Worm (Caenorhabditis elegans): ENCODE data around the gene C23G10.5.
A peak's percentile ranks its signal among the peaks of the same experiment; 100 is the strongest.

The C23G10.5 gene

DNA sequence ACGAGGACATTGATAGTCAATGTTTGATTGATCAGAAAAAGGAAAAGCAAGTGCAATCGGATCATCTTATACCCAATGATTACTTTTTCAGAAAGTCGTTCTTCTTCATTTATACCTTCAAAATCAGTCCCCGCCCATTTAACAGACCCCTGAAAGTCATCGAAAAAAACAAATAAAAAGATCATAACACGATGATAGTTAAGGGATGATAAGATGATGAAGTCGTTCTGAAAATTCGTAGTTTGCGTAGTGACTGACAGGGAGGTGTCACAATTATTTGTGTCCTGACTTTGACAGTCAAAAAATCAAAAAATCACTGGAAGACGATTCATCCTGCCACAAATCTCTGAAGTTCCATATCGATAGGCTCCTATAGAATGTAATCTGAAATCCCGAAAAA is 3.6 kb downstream of the C23G10.5 start, which contains the start of gene ugt-66:
TSS of gene ugt-66 (minus strand) at position 101 of the 400 bp plus-strand sequence.
- TF ChIP-seq nhr-23 (tag; optimal IDR thresholded peaks at IDR 0.05) (no peak), elt-2 (tag; optimal IDR thresholded peaks at IDR 0.05) (no peak), lin-15B (tag; optimal IDR thresholded peaks at IDR 0.05) (no peak), tbx-2 (tag; optimal IDR thresholded peaks at IDR 0.05) (no peak), elt-3 (tag; optimal IDR thresholded peaks at IDR 0.05) (no peak), ama-1 (optimal IDR thresholded peaks at IDR 0.05) (no peak), nhr-11 (tag; optimal IDR thresholded peaks at IDR 0.05) (no peak), pha-4 (tag; optimal IDR thresholded peaks at IDR 0.05) (no peak), unc-39 (tag; optimal IDR thresholded peaks at IDR 0.05) (no peak), ztf-11 (tag; optimal IDR thresholded peaks at IDR 0.05) (no peak), ceh-28 (tag; optimal IDR thresholded peaks at IDR 0.05) (no peak), fkh-2 (tag; optimal IDR thresholded peaks at IDR 0.05) (no peak), egl-27 (tag; optimal IDR thresholded peaks at IDR 0.05) (no peak), nhr-28 (tag; optimal IDR thresholded peaks at IDR 0.05) (no peak), egl-5 (tag; optimal IDR thresholded peaks at IDR 0.05) (no peak)

DNA sequence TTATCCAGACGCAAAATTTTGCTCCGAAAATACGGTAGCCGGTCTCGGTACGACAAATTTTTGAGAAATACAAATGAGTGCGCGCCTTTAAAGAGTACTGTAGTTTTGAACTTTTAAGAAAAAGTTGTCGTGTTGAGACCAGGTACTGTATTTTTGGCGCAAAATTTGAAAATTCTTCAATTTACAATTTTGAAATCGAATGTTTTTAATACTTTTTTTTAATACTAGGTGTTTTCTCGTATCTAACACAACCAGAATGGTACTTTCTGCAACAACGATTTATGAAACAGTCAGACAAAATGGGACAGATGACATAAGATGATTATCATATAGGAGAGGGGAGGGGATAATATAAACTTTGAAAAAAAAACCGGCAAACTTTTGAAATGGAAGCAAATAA is 4.8 kb downstream of the C23G10.5 start:
- TF ChIP-seq nhr-23 (tag; optimal IDR thresholded peaks at IDR 0.05) (no peak), nhr-237 (tag; optimal IDR thresholded peaks at IDR 0.05) (no peak), nhr-28 (tag; optimal IDR thresholded peaks at IDR 0.05) (no peak), lsy-12 (tag; optimal IDR thresholded peaks at IDR 0.05) (no peak), ceh-9 (tag; optimal IDR thresholded peaks at IDR 0.05) (no peak), mdl-1 (tag; optimal IDR thresholded peaks at IDR 0.05) (no peak), mml-1 (tag; optimal IDR thresholded peaks at IDR 0.05) (no peak), eor-1 (tag; optimal IDR thresholded peaks at IDR 0.05) (no peak), fos-1 (tag; optimal IDR thresholded peaks at IDR 0.05) (no peak), sea-2 (GFP tag; optimal IDR thresholded peaks at IDR 0.05) (no peak), nhr-25 (tag; optimal IDR thresholded peaks at IDR 0.05) (no peak), nhr-76 (tag; optimal IDR thresholded peaks at IDR 0.05) (no peak), ztf-11 (tag; optimal IDR thresholded peaks at IDR 0.05) (no peak), ceh-16 (tag; optimal IDR thresholded peaks at IDR 0.05) (no peak)

DNA sequence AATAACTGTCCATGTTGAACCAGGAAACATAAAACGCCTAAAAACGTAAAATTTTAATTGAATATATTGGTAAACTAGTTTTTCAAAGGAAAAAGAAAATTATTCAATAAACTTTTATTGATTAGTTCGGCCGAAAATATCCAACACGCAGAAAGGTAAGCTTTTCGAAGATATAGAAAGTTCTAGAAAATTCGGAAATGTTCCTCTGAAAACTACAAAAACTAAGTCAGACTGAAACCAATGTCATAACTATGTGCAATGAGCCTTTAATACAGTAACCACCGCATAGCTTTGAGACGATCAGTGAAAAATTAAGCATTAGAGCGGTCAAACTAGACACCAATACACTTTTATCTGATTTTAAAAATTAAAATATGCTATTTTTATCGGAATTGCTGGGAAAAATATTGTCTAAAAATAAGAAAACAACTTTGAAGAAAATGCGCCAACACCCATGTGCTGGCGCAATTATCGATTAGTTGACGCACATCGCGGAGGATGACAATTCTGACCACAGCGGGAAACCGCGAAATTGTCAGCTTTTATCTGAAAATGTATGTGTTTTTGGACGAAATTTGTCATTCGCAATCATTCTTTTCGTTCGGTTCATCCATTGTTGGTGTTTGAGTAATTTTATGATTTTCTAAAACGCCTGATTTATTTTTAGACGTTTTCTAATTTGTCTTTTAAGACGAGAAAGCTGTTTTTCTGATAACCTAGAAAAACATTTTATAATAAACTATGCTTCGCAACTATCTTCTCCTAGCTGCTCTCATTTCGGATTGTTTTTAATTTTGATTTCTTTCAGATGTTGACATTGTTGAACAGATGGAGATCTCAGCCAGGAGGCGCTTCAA is 7.7 kb downstream of the C23G10.5 start, which contains the start of the genes C23G10.7 and rpn-2:
TSS of gene C23G10.7 (minus strand) at position 37 of the 857 bp plus-strand sequence.
TSS of gene rpn-2 (plus strand) at position 807 of the 857 bp plus-strand sequence.
- TF ChIP-seq elt-3 (tag; optimal IDR thresholded peaks at IDR 0.05), result no peak
- no peak for TF ChIP-seq sea-2 (GFP tag; optimal IDR thresholded peaks at IDR 0.05)
- no peak for TF ChIP-seq unc-62 (GFP tag; optimal IDR thresholded peaks at IDR 0.05)
- no peak for TF ChIP-seq nhr-11 (tag; optimal IDR thresholded peaks at IDR 0.05)
- peak; percentile 38 for TF ChIP-seq nhr-25 (tag; optimal IDR thresholded peaks at IDR 0.05)
- peak; percentile 71 for TF ChIP-seq lin-15B (tag; optimal IDR thresholded peaks at IDR 0.05)
- peak; percentile 10 for TF ChIP-seq egl-5 (tag; optimal IDR thresholded peaks at IDR 0.05)
- TF ChIP-seq fkh-2 (tag; optimal IDR thresholded peaks at IDR 0.05), result no peak
- TF ChIP-seq aly-2 (tag; optimal IDR thresholded peaks at IDR 0.05), result no peak
- TF ChIP-seq egl-27 (tag; optimal IDR thresholded peaks at IDR 0.05), result no peak
- peak; percentile 22 for TF ChIP-seq R02D3.7 (tag; optimal IDR thresholded peaks at IDR 0.05)
- TF ChIP-seq unc-39 (tag; optimal IDR thresholded peaks at IDR 0.05), result no peak
- no peak for TF ChIP-seq eor-1 (tag; optimal IDR thresholded peaks at IDR 0.05)
- TF ChIP-seq lin-39 (tag; optimal IDR thresholded peaks at IDR 0.05), result peak; percentile 12
- TF ChIP-seq nhr-23 (tag; optimal IDR thresholded peaks at IDR 0.05), result peak; percentile 39
- peak; percentile 62 for TF ChIP-seq ceh-28 (tag; optimal IDR thresholded peaks at IDR 0.05)
- no peak for TF ChIP-seq nhr-12 (tag; optimal IDR thresholded peaks at IDR 0.05)
- TF ChIP-seq nfya-1 (tag; optimal IDR thresholded peaks at IDR 0.05; ENCODE audit: insufficient read depth), result peak; percentile 69
- no peak for TF ChIP-seq fos-1 (tag; optimal IDR thresholded peaks at IDR 0.05)
- no peak for TF ChIP-seq ceh-82 (tag; optimal IDR thresholded peaks at IDR 0.05)
- peak; percentile 98 for TF ChIP-seq skn-1 (tag; optimal IDR thresholded peaks at IDR 0.05)
- TF ChIP-seq nhr-237 (tag; optimal IDR thresholded peaks at IDR 0.05), result no peak
- TF ChIP-seq pqm-1 (tag; optimal IDR thresholded peaks at IDR 0.05), result peak; percentile 22
- peak; percentile 56 for TF ChIP-seq hmg-11 (tag; optimal IDR thresholded peaks at IDR 0.05)
- no peak for TF ChIP-seq ceh-9 (tag; optimal IDR thresholded peaks at IDR 0.05)
- TF ChIP-seq nhr-43 (tag; optimal IDR thresholded peaks at IDR 0.05; ENCODE audit: poor library complexity, severe bottlenecking), result peak; percentile 0
- peak; percentile 53 for TF ChIP-seq ama-1 (optimal IDR thresholded peaks at IDR 0.05)
- no peak for TF ChIP-seq mml-1 (tag; optimal IDR thresholded peaks at IDR 0.05)
- TF ChIP-seq pha-4 (tag; optimal IDR thresholded peaks at IDR 0.05), result peak; percentile 75
- peak; percentile 30 for TF ChIP-seq jun-1 (tag; optimal IDR thresholded peaks at IDR 0.05)
- TF ChIP-seq elt-2 (tag; optimal IDR thresholded peaks at IDR 0.05), result peak; percentile 38
- TF ChIP-seq lsy-12 (tag; optimal IDR thresholded peaks at IDR 0.05), result peak; percentile 25
- TF ChIP-seq elt-1 (tag; optimal IDR thresholded peaks at IDR 0.05), result no peak
- TF ChIP-seq daf-12 (tag; optimal IDR thresholded peaks at IDR 0.05), result no peak
- no peak for TF ChIP-seq zag-1 (tag; optimal IDR thresholded peaks at IDR 0.05)
- TF ChIP-seq mdl-1 (tag; optimal IDR thresholded peaks at IDR 0.05), result no peak
- no peak for TF ChIP-seq nhr-77 (tag; optimal IDR thresholded peaks at IDR 0.05)
- TF ChIP-seq ceh-16 (tag; optimal IDR thresholded peaks at IDR 0.05), result no peak

All from whole organism, L3 larva.